Worm (Caenorhabditis elegans): ENCODE measurements around the gene srz-69.

ce11 chrIV:3497909-3498308 is 20.9 kb upstream of the srz-69 start, which contains the start of gene ceh-53:
- TF ChIP-seq W03F9.2 (tag; optimal IDR thresholded peaks at IDR 0.05) (no peak), him-1 (tag; optimal IDR thresholded peaks at IDR 0.05) (no peak), dao-5 (tag; optimal IDR thresholded peaks at IDR 0.05) (no peak)

Data from whole organism, L4/young adult.